Fruit fly (Drosophila melanogaster): Measurements from ENCODE around the gene Rel.
A peak's percentile ranks its signal among the peaks of the same experiment; 100 is the strongest.

Gene Rel

dm6 chr3R:9033619-9034401, 14.0 kb downstream of the Rel start (continued):
- TF ChIP-seq crp (GFP tag; optimal IDR thresholded peaks at IDR 0.05) (peak; percentile 47 to 78), CG12744 (GFP tag; optimal IDR thresholded peaks at IDR 0.05) (peak; percentile 7), CG11723 (GFP tag; optimal IDR thresholded peaks at IDR 0.05) (peak; percentile 81), HHEX (GFP tag; optimal IDR thresholded peaks at IDR 0.05) (peak; percentile 77), CG3163 (GFP tag; optimal IDR thresholded peaks at IDR 0.05) (peak; percentile 32), CG18599 (GFP tag; optimal IDR thresholded peaks at IDR 0.05) (peak; percentile 89), Fer1 (GFP tag; optimal IDR thresholded peaks at IDR 0.05) (peak; percentile 90), wdn (GFP tag; IDR thresholded peaks at IDR 0.05) (no peak), CG12391 (tag; optimal IDR thresholded peaks at IDR 0.05) (peak; percentile 94), C15 (GFP tag; IDR thresholded peaks at IDR 0.05) (0 out of 3 replicates have a peak, but pooled peaks have one; percentile 44), z (GFP tag; IDR thresholded peaks at IDR 0.05) (peak; percentile 74; the same call in 2 of the 3 replicates), CG10565 (GFP tag; optimal IDR thresholded peaks at IDR 0.05) (no peak), Hand (GFP tag; optimal IDR thresholded peaks at IDR 0.05) (peak; percentile 83), CG10209 (GFP tag; optimal IDR thresholded peaks at IDR 0.05) (peak; percentile 82), CG31388 (GFP tag; optimal IDR thresholded peaks at IDR 0.05) (no peak), unc-4 (GFP tag; IDR thresholded peaks at IDR 0.05; ENCODE audit: partially characterized antibody) (no peak), CG7786 (GFP tag; optimal IDR thresholded peaks at IDR 0.05) (peak; percentile 3), B-H1 (GFP tag; IDR thresholded peaks at IDR 0.05) (no peak), CG10147 (GFP tag; optimal IDR thresholded peaks at IDR 0.05) (peak; percentile 92), sc (optimal IDR thresholded peaks at IDR 0.05) (no peak), sc (GFP tag; optimal IDR thresholded peaks at IDR 0.05) (peak; percentile 58), CG5180 (GFP tag; optimal IDR thresholded peaks at IDR 0.05) (peak; percentile 77), sens-2 (GFP tag; IDR thresholded peaks at IDR 0.05) (no peak), ewg (GFP tag; optimal IDR thresholded peaks at IDR 0.05) (peak; percentile 69), CG10654 (GFP tag; optimal IDR thresholded peaks at IDR 0.05) (peak; percentile 29), Scr (GFP tag; IDR thresholded peaks at IDR 0.05; ENCODE audit: partially characterized antibody) (no peak), Dip3 (GFP tag; optimal IDR thresholded peaks at IDR 0.05) (peak; percentile 20), phol (tag; optimal IDR thresholded peaks at IDR 0.05) (peak; percentile 87)

dm6 chr3R:9031797-9032418, 15.9 kb downstream of the Rel start:
- peak; percentile 87 for TF ChIP-seq Meics (GFP tag; optimal IDR thresholded peaks at IDR 0.05)
- peak; percentile 92 for TF ChIP-seq HLH3B (GFP tag; IDR thresholded peaks at IDR 0.05)
- peak; percentile 95 for TF ChIP-seq corto (GFP tag; optimal IDR thresholded peaks at IDR 0.05)
- TF ChIP-seq C15 (GFP tag; IDR thresholded peaks at IDR 0.05) = peak; percentile 77
- no peak for TF ChIP-seq tll (GFP tag; optimal IDR thresholded peaks at IDR 0.05)
- peak; percentile 91 for TF ChIP-seq CG15269 (tag; optimal IDR thresholded peaks at IDR 0.05)
- TF ChIP-seq CG17568 (GFP tag; optimal IDR thresholded peaks at IDR 0.05) = peak; percentile 85
- TF ChIP-seq gce (GFP tag; IDR thresholded peaks at IDR 0.05) = peak; percentile 89; the same call in 2 of the 3 replicates
- TF ChIP-seq p53 (GFP tag; optimal IDR thresholded peaks at IDR 0.05) = peak; percentile 18
- TF ChIP-seq CG8290 (GFP tag; optimal IDR thresholded peaks at IDR 0.05) = peak; percentile 53
- TF ChIP-seq CG8290 (tag; optimal IDR thresholded peaks at IDR 0.05) = peak in 1 of 2 experiments; percentile 81
- peak; percentile 45 for TF ChIP-seq CG31388 (GFP tag; optimal IDR thresholded peaks at IDR 0.05)
- peak; percentile 69 for TF ChIP-seq CG10274 (GFP tag; optimal IDR thresholded peaks at IDR 0.05)
- TF ChIP-seq fd102C (GFP tag; optimal IDR thresholded peaks at IDR 0.05) = no peak
- peak; percentile 85 for TF ChIP-seq Side (GFP tag; optimal IDR thresholded peaks at IDR 0.05)
- TF ChIP-seq Bgb (GFP tag; IDR thresholded peaks at IDR 0.05; ENCODE audit: partially characterized antibody) = no peak
- peak; percentile 70 for TF ChIP-seq CG18011 (GFP tag; optimal IDR thresholded peaks at IDR 0.05)
- peak; percentile 84 for TF ChIP-seq CG17385 (GFP tag; optimal IDR thresholded peaks at IDR 0.05)
- TF ChIP-seq az2 (GFP tag; optimal IDR thresholded peaks at IDR 0.05) = peak; percentile 81
- TF ChIP-seq dan (GFP tag; IDR thresholded peaks at IDR 0.05) = no peak
- TF ChIP-seq usp (GFP tag; optimal IDR thresholded peaks at IDR 0.05) = no peak
- peak; percentile 81 for TF ChIP-seq CG31441 (GFP tag; IDR thresholded peaks at IDR 0.05)
